Fruit fly (Drosophila melanogaster) whole organism, pupa: Measurements from ENCODE around the gene CG42809.
"Not testable (repeated sequence)": the region's sequence is repeated elsewhere in the genome, so short reads cannot be mapped to it uniquely, and the experiment has no call there.

Experiments
- CG10348 ChIP-seq: fragments of 200-800 bp; sonication (Bioruptor generic); IDR thresholded peaks from 2 replicates; pipeline ENCODE4 v1.3.6; 2022; ENCODE audit warnings: missing biosample characterization, missing genetic modification characterization
- CG12605 ChIP-seq: fragments of 200-800 bp; sonication (Bioruptor generic); IDR thresholded peaks from 2 replicates; pipeline ENCODE4 v1.3.6; 2022; ENCODE audit warnings: missing biosample characterization, missing genetic modification characterization
- CG14655 ChIP-seq: fragments of 200-800 bp; sonication (Bioruptor generic); optimal IDR thresholded peaks from 3 replicates; lab custom pipeline; 2017; ENCODE audit warnings: mild to moderate bottlenecking, missing biosample characterization, missing genetic modification reagents, missing genetic modification characterization
- CG15710 ChIP-seq: fragments of 200-800 bp; sonication (Bioruptor generic); optimal IDR thresholded peaks from 2 replicates; lab custom pipeline; 2018; ENCODE audit warnings: missing biosample characterization, mild to moderate bottlenecking, missing genetic modification characterization, moderate library complexity
- CG17806 ChIP-seq: fragments of 200-800 bp; sonication (Bioruptor generic); optimal IDR thresholded peaks from 2 replicates; lab custom pipeline; 2018; ENCODE audit warnings: missing biosample characterization, mild to moderate bottlenecking, missing genetic modification characterization, moderate library complexity
- CG32121 ChIP-seq: fragments of 200-800 bp; sonication (Bioruptor generic); IDR thresholded peaks from 2 replicates; pipeline ENCODE4 v1.3.6; 2022; ENCODE audit warnings: missing biosample characterization, missing genetic modification characterization
- CG34367 ChIP-seq: fragments of 200-800 bp; sonication (Bioruptor generic); optimal IDR thresholded peaks from 2 replicates; lab custom pipeline; 2018; ENCODE audit warnings: missing biosample characterization, mild to moderate bottlenecking, missing genetic modification characterization
- CG4496 ChIP-seq: fragments of 200-800 bp; sonication (Bioruptor generic); IDR thresholded peaks from 3 replicates; pipeline ENCODE4 v1.3.6; 2022; ENCODE audit warnings: missing biosample characterization, missing genetic modification characterization
- CG8159 ChIP-seq: fragments of 200-800 bp; sonication (Bioruptor generic); optimal IDR thresholded peaks from 3 replicates; lab custom pipeline; 2018; ENCODE audit warnings: missing biosample characterization, mild to moderate bottlenecking, missing genetic modification characterization, moderate library complexity
- CG8301 ChIP-seq: fragments of 200-800 bp; sonication (Bioruptor generic); optimal IDR thresholded peaks from 2 replicates; lab custom pipeline; 2018; ENCODE audit warnings: missing biosample characterization, mild to moderate bottlenecking, missing genetic modification characterization
- CG9948 ChIP-seq: fragments of 200-800 bp; sonication (Bioruptor generic); optimal IDR thresholded peaks from 2 replicates; lab custom pipeline; 2018; ENCODE audit warnings: missing biosample characterization, mild to moderate bottlenecking, missing genetic modification characterization, moderate library complexity
- D1 ChIP-seq: fragments of 200-800 bp; sonication (Bioruptor generic); optimal IDR thresholded peaks from 2 replicates; lab custom pipeline; 2018; ENCODE audit warnings: missing biosample characterization, mild to moderate bottlenecking, missing genetic modification characterization, moderate library complexity
- EcR ChIP-seq: fragments of 200-800 bp; sonication (Bioruptor generic); optimal IDR thresholded peaks from 3 replicates; lab custom pipeline; 2019; ENCODE audit warnings: missing biosample characterization, missing genetic modification characterization, mild to moderate bottlenecking, moderate library complexity, missing genetic modification reagents
- Ets98B ChIP-seq: fragments of 200-800 bp; sonication (Bioruptor generic); IDR thresholded peaks from 2 replicates; pipeline ENCODE4 v1.3.6; 2022; ENCODE audit warnings: missing biosample characterization, missing genetic modification characterization
- Pif1A ChIP-seq: fragments of 200-800 bp; sonication (Bioruptor generic); optimal IDR thresholded peaks from 3 replicates; lab custom pipeline; 2016; ENCODE audit warnings: missing biosample characterization, missing genetic modification characterization
- Pif1B ChIP-seq: fragments of 200-800 bp; sonication (Bioruptor generic); optimal IDR thresholded peaks from 3 replicates; lab custom pipeline; 2016; ENCODE audit warnings: missing biosample characterization, missing genetic modification characterization
- Snoo ChIP-seq: fragments of 200-800 bp; sonication (Bioruptor generic); optimal IDR thresholded peaks from 3 replicates; lab custom pipeline; 2017; ENCODE audit warnings: missing biosample characterization, mild to moderate bottlenecking, missing genetic modification characterization, inconsistent platforms
- fd96Ca ChIP-seq: fragments of 200-800 bp; sonication (Bioruptor generic); IDR thresholded peaks from 3 replicates; pipeline ENCODE4 v1.3.6; 2022; ENCODE audit warnings: missing biosample characterization, missing genetic modification characterization
- gl ChIP-seq: fragments of 200-800 bp; sonication (Bioruptor generic); optimal IDR thresholded peaks from 2 replicates; lab custom pipeline; 2018; ENCODE audit warnings: missing biosample characterization, mild to moderate bottlenecking, missing genetic modification characterization
- rn ChIP-seq: fragments of 200-800 bp; sonication (Bioruptor generic); IDR thresholded peaks from 2 replicates; pipeline ENCODE4 v1.3.6; 2022; ENCODE audit warnings: missing biosample characterization, missing genetic modification characterization

Gene CG42809

DNA sequence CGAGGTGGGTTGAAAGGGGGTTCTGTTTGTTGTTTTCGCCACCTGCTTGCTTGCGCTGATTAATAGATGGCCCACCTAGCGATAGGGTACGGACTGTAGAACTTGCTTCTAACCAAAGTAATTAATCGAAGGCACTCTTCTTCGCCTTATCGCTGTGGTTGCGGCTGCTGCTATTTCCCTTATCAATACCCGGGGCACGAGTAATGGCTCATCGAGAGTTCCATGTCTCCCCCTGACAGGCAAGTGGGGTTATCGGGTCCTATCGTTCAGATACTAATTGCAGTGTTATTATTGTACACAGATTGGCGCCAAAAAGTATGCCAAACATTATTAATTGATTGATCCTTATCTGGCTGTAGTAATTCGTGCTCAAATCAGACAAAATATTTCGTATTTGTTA is 20.5 kb upstream of the CG42809 start:
- TF ChIP-seq gl (tag; lab: Kevin White, UChicago) = no peak
- TF ChIP-seq CG4496 (GFP tag; lab: Robert Waterston, UW) = no peak
- TF ChIP-seq CG32121 (GFP tag; lab: Robert Waterston, UW) = no peak
- no peak for TF ChIP-seq CG14655
- no peak for TF ChIP-seq Snoo (tag; lab: Kevin White, UChicago)
- TF ChIP-seq D1 (tag; lab: Kevin White, UChicago) = no peak
- no peak for TF ChIP-seq CG8301 (tag; lab: Kevin White, UChicago)
- no peak for TF ChIP-seq CG8159
- no peak for TF ChIP-seq CG17806 (tag; lab: Kevin White, UChicago)
- no peak for TF ChIP-seq rn (GFP tag; lab: Robert Waterston, UW)
- TF ChIP-seq Pif1B = no peak
- TF ChIP-seq EcR (GFP tag; lab: Kevin White, UChicago) = no peak
- no peak for TF ChIP-seq fd96Ca (GFP tag; lab: Robert Waterston, UW)
- no peak for TF ChIP-seq CG12605
- no peak for TF ChIP-seq CG9948

DNA sequence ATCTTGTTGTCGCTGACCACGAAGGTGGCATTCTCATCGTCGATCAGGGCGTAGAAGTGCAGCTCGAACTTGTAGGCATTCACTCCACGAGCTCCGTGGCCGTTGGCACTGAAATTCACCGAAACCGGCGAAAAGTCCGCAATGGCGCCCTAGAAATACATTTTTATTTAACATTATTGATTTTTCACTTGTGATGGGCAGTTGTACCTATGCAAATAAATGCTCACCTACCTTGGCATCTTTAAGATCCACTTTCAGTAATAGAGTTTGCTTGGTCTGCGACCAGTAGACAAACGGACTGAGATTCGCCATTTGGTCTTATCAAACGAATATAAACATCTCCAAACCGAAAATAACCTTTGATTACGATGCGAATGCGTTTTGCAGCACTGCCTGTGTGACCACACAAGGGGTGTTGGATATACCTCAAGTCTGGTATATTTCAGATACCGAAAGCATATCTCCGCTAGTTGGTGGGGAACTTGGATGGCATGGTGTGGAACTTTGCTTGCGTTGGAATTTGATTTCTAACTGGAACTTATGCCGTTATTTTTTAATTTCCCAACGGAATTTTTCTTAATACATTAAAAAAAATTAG is 11.9 kb upstream of the CG42809 start, which contains the start of gene Hacd2:
TSS of gene Hacd2 (minus strand) at position 403 of the 598 bp plus-strand sequence.
- TF ChIP-seq D1 (tag; lab: Kevin White, UChicago) (peak; percentile 35), CG4496 (GFP tag; lab: Robert Waterston, UW) (peak; percentile 10; the same call in 1 of the 3 replicates), rn (GFP tag; lab: Robert Waterston, UW) (no peak)

DNA sequence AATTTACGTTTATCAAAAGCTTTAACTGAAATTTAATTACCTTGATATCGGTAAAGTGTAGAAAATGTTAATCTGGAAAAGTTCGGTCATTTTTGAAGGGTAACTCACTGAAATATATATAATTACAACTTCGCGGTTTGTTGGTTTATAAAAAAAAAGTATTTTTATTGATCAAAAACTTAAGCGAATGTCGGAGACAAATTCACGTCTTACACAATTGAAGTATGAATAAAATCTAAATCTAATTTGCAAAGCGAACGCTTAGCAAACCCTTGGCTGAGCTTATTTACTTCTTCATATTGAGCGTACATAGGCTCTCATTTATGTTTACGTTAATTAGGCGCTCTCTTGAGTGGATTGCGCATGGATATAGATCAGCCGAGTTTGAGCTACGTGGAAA is 7.9 kb upstream of the CG42809 start, which contains the start of gene Hsp60D:
TSS of gene Hsp60D (minus strand) at position 101 of the 400 bp plus-strand sequence.
- not testable (repeated sequence) for TF ChIP-seq EcR (GFP tag; lab: Kevin White, UChicago); CG4496 (GFP tag; lab: Robert Waterston, UW); CG17806 (tag; lab: Kevin White, UChicago)
- TF ChIP-seq, all 21 proteins: peak for 0; not testable (repeated sequence) for 21

DNA sequence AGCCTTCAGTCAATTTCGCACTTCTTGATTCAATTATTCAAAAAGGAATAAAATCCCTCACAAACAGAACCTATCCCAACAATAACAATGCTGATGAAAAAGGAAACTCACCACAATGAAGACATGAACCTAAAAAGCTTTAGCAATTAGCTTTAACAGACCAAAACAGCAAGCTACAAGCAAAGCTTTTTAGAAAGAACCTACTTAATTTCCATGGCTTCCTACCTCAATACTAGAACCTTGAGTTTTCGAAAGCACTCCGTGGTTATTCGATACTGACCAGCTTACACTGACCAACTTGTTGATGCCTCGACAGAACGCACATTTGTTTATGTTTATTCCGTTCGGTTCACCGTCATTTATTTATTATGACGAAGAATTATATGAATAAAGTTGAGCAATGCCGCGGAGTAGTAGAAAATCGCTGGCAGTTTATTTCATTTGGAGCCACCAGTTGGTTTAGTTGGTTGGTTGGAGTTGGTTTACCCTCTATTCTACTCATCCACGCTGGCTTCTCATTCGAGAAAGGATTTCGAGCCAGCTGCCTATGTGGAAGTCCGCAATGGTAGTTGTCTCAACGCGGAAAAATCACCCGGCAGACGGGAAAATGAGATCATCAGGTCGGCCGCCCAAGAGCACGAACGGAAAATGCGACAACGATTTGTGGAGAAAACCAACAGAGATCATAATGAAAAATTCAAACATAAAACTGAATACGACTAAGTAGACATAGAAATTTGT is 1.9 kb downstream of the CG42809 start, which contains the start of gene CG42810:
TSS of gene CG42810 (plus strand) at position 691 of the 741 bp plus-strand sequence.
- TF ChIP-seq Ets98B (GFP tag; lab: Robert Waterston, UW) (no peak), fd96Ca (GFP tag; lab: Robert Waterston, UW) (no peak), CG32121 (GFP tag; lab: Robert Waterston, UW) (no peak)

DNA sequence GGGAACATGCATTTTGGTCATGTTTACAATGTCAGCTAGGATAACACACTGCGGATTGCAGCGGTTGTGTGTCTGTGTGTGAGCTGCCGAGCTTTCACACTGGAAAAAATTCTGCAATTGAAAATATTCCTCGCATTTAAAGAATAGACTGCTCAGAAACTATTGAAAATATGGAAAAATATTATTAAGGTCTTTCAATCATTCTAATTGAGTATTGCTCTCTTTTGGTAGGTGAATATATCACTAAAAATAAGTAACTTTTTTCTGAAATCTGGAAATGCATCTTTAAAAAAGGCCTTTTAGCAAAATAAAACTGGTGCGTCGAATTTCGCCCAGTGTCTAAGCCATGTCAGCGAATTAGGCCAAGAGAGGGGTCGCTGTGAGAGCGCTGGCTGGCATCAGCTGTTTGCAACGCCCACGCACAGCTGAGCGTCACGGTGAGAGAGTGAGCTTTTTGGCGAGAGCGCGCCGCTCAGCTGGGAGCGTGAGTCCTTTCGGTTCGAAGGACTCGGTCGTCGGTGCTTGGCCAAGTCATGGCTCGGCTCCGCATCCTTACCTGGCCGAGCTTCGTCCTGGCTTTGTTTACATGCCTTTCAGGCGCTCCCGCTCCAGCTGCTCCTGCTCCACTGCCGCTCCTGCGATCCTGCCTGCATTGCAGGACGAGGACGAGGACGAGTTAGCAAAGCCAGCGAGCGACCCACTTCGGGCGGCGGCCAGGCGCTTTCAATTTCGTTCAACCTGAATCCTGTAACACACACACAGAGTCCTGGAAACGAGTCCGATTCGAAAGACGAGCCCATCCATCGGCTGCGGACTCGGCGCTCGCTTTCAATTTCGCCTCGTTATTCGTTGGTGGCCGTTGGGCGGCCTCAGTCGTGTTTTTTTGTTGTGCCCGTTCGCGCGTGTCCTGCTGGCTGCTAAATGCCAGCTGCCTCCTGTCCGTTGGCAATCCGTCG is 3.9 kb downstream of the CG42809 start, which contains the start of gene CG46308:
TSS of gene CG46308 (plus strand) at position 864 of the 956 bp plus-strand sequence.
- TF ChIP-seq rn (GFP tag; lab: Robert Waterston, UW) (no peak), CG32121 (GFP tag; lab: Robert Waterston, UW) (no peak), D1 (tag; lab: Kevin White, UChicago) (no peak), CG8159 (peak; percentile 71), CG10348 (GFP tag; lab: Robert Waterston, UW) (no peak), CG34367 (tag; lab: Kevin White, UChicago) (peak; percentile 9), Ets98B (GFP tag; lab: Robert Waterston, UW) (no peak), CG15710 (tag; lab: Kevin White, UChicago) (peak; percentile 56), CG8301 (tag; lab: Kevin White, UChicago) (peak; percentile 49), Pif1B (peak; percentile 12), Pif1A (peak; percentile 34), CG12605 (no peak), fd96Ca (GFP tag; lab: Robert Waterston, UW) (no peak), Snoo (tag; lab: Kevin White, UChicago) (no peak), gl (tag; lab: Kevin White, UChicago) (no peak), CG14655 (peak; percentile 65), CG4496 (GFP tag; lab: Robert Waterston, UW) (peak; percentile 11; the same call in 1 of the 3 replicates)

DNA sequence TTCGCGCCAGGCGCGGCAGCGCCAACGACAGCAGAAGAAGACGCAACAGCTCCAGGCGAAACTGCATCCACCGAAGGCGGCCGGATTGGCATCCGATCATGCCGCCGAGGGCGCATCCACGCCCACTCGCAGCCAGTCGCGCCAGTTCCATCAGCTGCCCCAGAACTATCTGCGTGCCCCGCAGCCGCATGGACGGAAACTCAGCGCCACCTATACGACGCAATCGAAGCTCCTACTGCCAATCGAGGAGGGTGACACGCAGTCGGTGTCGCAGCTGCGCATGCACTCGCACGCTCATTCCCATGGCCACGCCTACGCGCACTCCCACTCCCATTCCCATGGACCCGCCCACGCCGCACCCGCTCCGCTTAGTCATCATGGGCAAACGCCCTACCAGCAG is 18.0 kb downstream of the CG42809 start:
- no peak for TF ChIP-seq Pif1B
- no peak for TF ChIP-seq fd96Ca (GFP tag; lab: Robert Waterston, UW)
- no peak for TF ChIP-seq D1 (tag; lab: Kevin White, UChicago)
- TF ChIP-seq Pif1A = no peak
- TF ChIP-seq rn (GFP tag; lab: Robert Waterston, UW) = no peak
- TF ChIP-seq CG34367 (tag; lab: Kevin White, UChicago) = no peak
- no peak for TF ChIP-seq CG8159
- no peak for TF ChIP-seq gl (tag; lab: Kevin White, UChicago)
- TF ChIP-seq CG9948 = no peak
- no peak for TF ChIP-seq CG17806 (tag; lab: Kevin White, UChicago)
- TF ChIP-seq CG8301 (tag; lab: Kevin White, UChicago) = no peak
- TF ChIP-seq Ets98B (GFP tag; lab: Robert Waterston, UW) = no peak
- TF ChIP-seq CG10348 (GFP tag; lab: Robert Waterston, UW) = no peak
- TF ChIP-seq, all 21 proteins: peak for 0
